Worm (Caenorhabditis elegans) whole organism, L4 larva: ENCODE results near the gene ZK792.5.

Experiments used
- R02D3.7 ChIP-seq: fragments of 150-350 bp; sonication (generic microtip); optimal IDR thresholded peaks from 3 replicates; lab custom pipeline; 2014; ENCODE audit warnings: missing biosample characterization, missing genetic modification characterization
- ZK546.5 ChIP-seq, 2 experiments: sonication (generic microtip); optimal IDR thresholded peaks; 2 replicates each; lab custom pipeline; 2017; ENCODE audit warnings: missing biosample characterization in 2 of 2, missing genetic modification characterization in 2 of 2
- dmd-6 ChIP-seq: fragments of 200-800 bp; sonication (Bioruptor generic); IDR thresholded peaks from 2 replicates; pipeline ENCODE4 v1.3.6; 2022; ENCODE audit warnings: missing genetic modification reagents, missing genetic modification characterization, missing compliant biosample characterization
- skn-1 ChIP-seq: fragments of 150-350 bp; optimal IDR thresholded peaks from 2 replicates; lab custom pipeline; 2014; ENCODE audit warnings: missing biosample characterization, missing genetic modification characterization
- zip-11 ChIP-seq: fragments of 200-800 bp; sonication (Bioruptor generic); IDR thresholded peaks from 2 replicates; pipeline ENCODE4 v1.3.6; 2022; ENCODE audit warnings: missing genetic modification characterization, missing compliant biosample characterization

ce11 chrIV:11695634-11696033 lies 7.7 kb upstream of the ZK792.5 start:
- TF ChIP-seq dmd-6 (GFP tag; lab: Robert Waterston, UW) (no peak), zip-11 (GFP tag; lab: Robert Waterston, UW) (no peak), skn-1 (tag; lab: Kevin White, UChicago) (no peak), ZK546.5 (tag; optimal IDR thresholded peaks at IDR 0.05; lab: Kevin White, UChicago) (no peak), R02D3.7 (tag; lab: Kevin White, UChicago) (no peak)
